Worm (Caenorhabditis elegans): Measurements from ENCODE around the gene twk-28.

DNA sequence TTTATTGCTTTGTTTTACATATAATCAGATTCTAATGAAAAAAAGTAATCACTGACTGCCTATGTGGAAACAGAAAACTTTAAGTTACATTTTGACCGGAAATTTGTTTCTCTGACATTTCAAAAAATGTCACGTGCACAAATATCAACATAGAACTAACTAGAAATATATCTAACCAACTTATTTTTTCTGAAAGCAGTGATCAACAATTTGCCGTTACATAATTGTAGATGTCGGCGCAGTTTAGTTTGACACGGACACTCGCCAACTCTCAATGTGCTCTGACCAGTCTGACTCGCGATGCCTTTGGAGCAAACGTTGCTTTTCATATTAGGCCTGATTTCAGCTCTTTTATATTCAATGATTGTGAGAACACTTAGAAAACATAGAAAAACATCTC lies 22.4 kb downstream of the twk-28 start, which contains the start of gene srv-6:
- no peak for TF ChIP-seq F13C5.2 (tag; optimal IDR thresholded peaks at IDR 0.05)
- TF ChIP-seq ama-1 (optimal IDR thresholded peaks at IDR 0.05): no peak
